Fruit fly (Drosophila melanogaster) whole organism, embryonic: ENCODE results near the gene Lim3.

Experiments
- Blimp-1 ChIP-seq: fragments of 200-800 bp; sonication (Bioruptor generic); optimal IDR thresholded peaks from 3 replicates; lab custom pipeline; 2018; ENCODE audit warnings: missing biosample characterization, missing genetic modification characterization, mild to moderate bottlenecking, moderate library complexity, missing genetic modification reagents
- CG10209 ChIP-seq: fragments of 200-800 bp; sonication (Bioruptor generic); optimal IDR thresholded peaks from 3 replicates; lab custom pipeline; 2017; ENCODE audit warnings: missing biosample characterization, mild to moderate bottlenecking, missing genetic modification characterization, missing genetic modification reagents
- CG12236 ChIP-seq: fragments of 200-800 bp; sonication (Bioruptor generic); optimal IDR thresholded peaks from 2 replicates; lab custom pipeline; 2016; ENCODE audit warnings: missing biosample characterization, missing genetic modification characterization
- CG13287 ChIP-seq: fragments of 200-800 bp; sonication (Bioruptor generic); IDR thresholded peaks from 2 replicates; pipeline ENCODE4 v1.3.6; 2022; ENCODE audit warnings: missing biosample characterization, missing genetic modification characterization; ENCODE audit not compliant: partially characterized antibody
- CG13424 ChIP-seq: fragments of 200-800 bp; sonication (Bioruptor generic); optimal IDR thresholded peaks from 2 replicates; lab custom pipeline; 2019; ENCODE audit warnings: missing biosample characterization, mild to moderate bottlenecking, missing genetic modification characterization, moderate library complexity
- CG14965 ChIP-seq: fragments of 200-800 bp; sonication (Bioruptor generic); optimal IDR thresholded peaks from 2 replicates; lab custom pipeline; 2016; ENCODE audit warnings: missing biosample characterization, missing genetic modification characterization, borderline replicate concordance
- CG1647 ChIP-seq: fragments of 200-800 bp; sonication (Bioruptor generic); optimal IDR thresholded peaks from 3 replicates; lab custom pipeline; 2016; ENCODE audit warnings: missing biosample characterization, missing genetic modification characterization
- CG16813 ChIP-seq: fragments of 200-800 bp; sonication (Bioruptor generic); IDR thresholded peaks from 3 replicates; pipeline ENCODE4 v1.3.6; 2022; ENCODE audit warnings: missing biosample characterization, missing genetic modification characterization; ENCODE audit not compliant: partially characterized antibody
- CG16863 ChIP-seq: fragments of 200-800 bp; sonication (Bioruptor generic); optimal IDR thresholded peaks from 3 replicates; lab custom pipeline; 2016; ENCODE audit warnings: missing biosample characterization, missing genetic modification characterization
- CG17829 ChIP-seq: fragments of 200-800 bp; optimal IDR thresholded peaks from 2 replicates; lab custom pipeline; 2019; ENCODE audit warnings: missing biosample characterization, mild to moderate bottlenecking, missing genetic modification characterization, moderate library complexity
- CG18599 ChIP-seq: fragments of 200-800 bp; sonication (Bioruptor generic); optimal IDR thresholded peaks from 3 replicates; lab custom pipeline; 2017; ENCODE audit warnings: missing biosample characterization, missing genetic modification characterization, mild to moderate bottlenecking, moderate library complexity, missing genetic modification reagents
- CG33213 ChIP-seq: fragments of 200-800 bp; sonication (Bioruptor generic); optimal IDR thresholded peaks from 3 replicates; lab custom pipeline; 2016; ENCODE audit warnings: missing biosample characterization, missing genetic modification characterization
- CG3995 ChIP-seq: fragments of 200-800 bp; sonication (Bioruptor generic); optimal IDR thresholded peaks from 3 replicates; lab custom pipeline; 2016; ENCODE audit warnings: missing biosample characterization, missing genetic modification characterization
- CG6683 ChIP-seq: fragments of 200-800 bp; sonication (Bioruptor generic); optimal IDR thresholded peaks from 2 replicates; lab custom pipeline; 2017; ENCODE audit warnings: missing biosample characterization, mild to moderate bottlenecking, missing genetic modification characterization, missing genetic modification reagents
- CG7745 ChIP-seq: fragments of 200-800 bp; sonication (Bioruptor generic); optimal IDR thresholded peaks from 2 replicates; lab custom pipeline; 2018; ENCODE audit warnings: missing biosample characterization, mild to moderate bottlenecking, missing genetic modification characterization, moderate library complexity
- CG7963 ChIP-seq: fragments of 200-800 bp; sonication (Bioruptor generic); IDR thresholded peaks from 3 replicates; pipeline ENCODE4 v1.3.6; 2022; ENCODE audit warnings: missing biosample characterization, missing genetic modification characterization; ENCODE audit not compliant: partially characterized antibody
- CG8388 ChIP-seq: fragments of 200-800 bp; sonication (Bioruptor generic); optimal IDR thresholded peaks from 2 replicates; lab custom pipeline; 2019; ENCODE audit warnings: missing biosample characterization, mild to moderate bottlenecking, missing genetic modification characterization, moderate library complexity
- CG9817 ChIP-seq: fragments of 200-800 bp; sonication (Bioruptor generic); optimal IDR thresholded peaks from 2 replicates; lab custom pipeline; 2018; ENCODE audit warnings: missing biosample characterization, mild to moderate bottlenecking, missing genetic modification characterization, moderate library complexity
- CHES-1-like ChIP-seq: fragments of 200-800 bp; sonication (Bioruptor generic); optimal IDR thresholded peaks from 2 replicates; lab custom pipeline; 2016; ENCODE audit warnings: missing biosample characterization, missing genetic modification characterization
- CoRest ChIP-seq: fragments of 200-800 bp; sonication (Bioruptor generic); optimal IDR thresholded peaks from 3 replicates; lab custom pipeline; 2018; ENCODE audit warnings: missing biosample characterization, mild to moderate bottlenecking, missing genetic modification characterization, moderate library complexity
- D19B ChIP-seq: fragments of 200-800 bp; sonication (Bioruptor generic); optimal IDR thresholded peaks from 2 replicates; lab custom pipeline; 2017; ENCODE audit warnings: missing biosample characterization, mild to moderate bottlenecking, missing genetic modification characterization
- Ets65A ChIP-seq: fragments of 200-800 bp; sonication (Bioruptor generic); peaks from one replicate; lab custom pipeline; 2016; ENCODE audit warnings: missing biosample characterization, missing genetic modification characterization
- Hr51 ChIP-seq, 2 experiments: fragments of 200-800 bp; sonication (Bioruptor generic); optimal IDR thresholded peaks; 2 replicates in 1 of 2; 3 replicates in 1 of 2; lab custom pipeline; 2016 to 2018; ENCODE audit warnings: missing biosample characterization in 2 of 2, missing genetic modification characterization in 2 of 2, mild to moderate bottlenecking in 1 of 2, moderate library complexity in 1 of 2
- Kr ChIP-seq: fragments of 200-800 bp; sonication (Bioruptor generic); optimal IDR thresholded peaks from 2 replicates; lab custom pipeline; 2017; ENCODE audit warnings: missing biosample characterization, mild to moderate bottlenecking, missing genetic modification characterization
- Mad ChIP-seq: fragments of 200-800 bp; sonication (Bioruptor generic); optimal IDR thresholded peaks from 2 replicates; lab custom pipeline; 2016; ENCODE audit warnings: missing biosample characterization, missing genetic modification characterization
- Med ChIP-seq: fragments of 200-800 bp; sonication (Bioruptor generic); peaks from one replicate; lab custom pipeline; 2016; ENCODE audit warnings: missing biosample characterization, missing genetic modification characterization, mild to moderate bottlenecking, inconsistent platforms, moderate library complexity
- Myb ChIP-seq: fragments of 200-800 bp; sonication (Bioruptor generic); optimal IDR thresholded peaks from 2 replicates; lab custom pipeline; 2016; ENCODE audit warnings: missing biosample characterization, missing genetic modification characterization
- Xrp1 ChIP-seq: fragments of 200-800 bp; sonication (Bioruptor generic); IDR thresholded peaks from 2 replicates; pipeline ENCODE4 v1.3.6; 2022; ENCODE audit warnings: missing biosample characterization, missing genetic modification characterization
- bab2 ChIP-seq: fragments of 200-800 bp; sonication (Bioruptor generic); optimal IDR thresholded peaks from 2 replicates; lab custom pipeline; 2016; ENCODE audit warnings: missing biosample characterization, missing genetic modification characterization
- bbx ChIP-seq: fragments of 200-800 bp; sonication (Bioruptor generic); IDR thresholded peaks from 2 replicates; pipeline ENCODE4 v1.3.6; 2022; ENCODE audit warnings: missing biosample characterization, missing genetic modification characterization; ENCODE audit not compliant: partially characterized antibody
- crc ChIP-seq: fragments of 200-800 bp; sonication (Bioruptor generic); optimal IDR thresholded peaks from 2 replicates; lab custom pipeline; 2016; ENCODE audit warnings: missing biosample characterization, missing genetic modification characterization
- crol ChIP-seq: fragments of 200-800 bp; sonication (Bioruptor generic); IDR thresholded peaks from 2 replicates; pipeline ENCODE4 v1.3.6; 2022; ENCODE audit warnings: missing biosample characterization, missing genetic modification characterization
- dmrt99B ChIP-seq: fragments of 200-800 bp; sonication (Bioruptor generic); optimal IDR thresholded peaks from 2 replicates; lab custom pipeline; 2018; ENCODE audit warnings: missing biosample characterization, mild to moderate bottlenecking, missing genetic modification characterization, moderate library complexity
- fd3F ChIP-seq: fragments of 200-800 bp; sonication (Bioruptor generic); optimal IDR thresholded peaks from 2 replicates; lab custom pipeline; 2018; ENCODE audit warnings: missing biosample characterization, mild to moderate bottlenecking, missing genetic modification characterization, moderate library complexity
- gce ChIP-seq: fragments of 200-800 bp; sonication (Bioruptor generic); IDR thresholded peaks from 3 replicates; pipeline ENCODE4 v1.3.6; 2022; ENCODE audit warnings: missing biosample characterization, missing genetic modification characterization
- gcm ChIP-seq: fragments of 200-800 bp; sonication (Bioruptor generic); optimal IDR thresholded peaks from 2 replicates; lab custom pipeline; 2019; ENCODE audit warnings: missing biosample characterization, mild to moderate bottlenecking, missing genetic modification characterization, moderate library complexity
- grn ChIP-seq: fragments of 200-800 bp; sonication (Bioruptor generic); optimal IDR thresholded peaks from 3 replicates; lab custom pipeline; 2017; ENCODE audit warnings: missing biosample characterization, missing genetic modification characterization
- kah ChIP-seq: fragments of 200-800 bp; sonication (Bioruptor generic); optimal IDR thresholded peaks from 2 replicates; lab custom pipeline; 2018; ENCODE audit warnings: missing biosample characterization, mild to moderate bottlenecking, missing genetic modification characterization
- nerfin-1 ChIP-seq: fragments of 200-800 bp; sonication (Bioruptor generic); optimal IDR thresholded peaks from 3 replicates; lab custom pipeline; 2019; ENCODE audit warnings: missing biosample characterization, mild to moderate bottlenecking, missing genetic modification characterization, moderate library complexity
- pb ChIP-seq: fragments of 200-800 bp; sonication (Bioruptor generic); optimal IDR thresholded peaks from 3 replicates; lab custom pipeline; 2016; ENCODE audit warnings: missing biosample characterization, missing genetic modification characterization
- pho ChIP-seq: fragments of 200-800 bp; sonication (Bioruptor generic); optimal IDR thresholded peaks from 2 replicates; lab custom pipeline; 2016; ENCODE audit warnings: missing biosample characterization, missing genetic modification characterization
- slbo ChIP-seq: fragments of 200-800 bp; sonication (Bioruptor generic); IDR thresholded peaks from 2 replicates; pipeline ENCODE4 v1.3.6; 2022; ENCODE audit warnings: missing biosample characterization, missing genetic modification characterization
- sna ChIP-seq: fragments of 200-800 bp; sonication (Bioruptor generic); IDR thresholded peaks from 2 replicates; pipeline ENCODE4 v1.3.6; 2022; ENCODE audit warnings: missing biosample characterization, missing genetic modification characterization; ENCODE audit not compliant: partially characterized antibody
- so ChIP-seq: fragments of 200-800 bp; sonication (Bioruptor generic); IDR thresholded peaks from 3 replicates; pipeline ENCODE4 v1.3.6; 2022; ENCODE audit warnings: missing biosample characterization, missing genetic modification characterization
- unpg ChIP-seq: fragments of 200-800 bp; sonication (Bioruptor generic); optimal IDR thresholded peaks from 3 replicates; lab custom pipeline; 2018; ENCODE audit warnings: missing biosample characterization, mild to moderate bottlenecking, missing genetic modification characterization, moderate library complexity
- usp ChIP-seq: fragments of >200 bp; optimal IDR thresholded peaks from 2 replicates; lab custom pipeline; 2017; ENCODE audit warnings: missing biosample characterization, missing genetic modification characterization
- vnd ChIP-seq: fragments of 200-800 bp; sonication (Bioruptor generic); IDR thresholded peaks from 3 replicates; pipeline ENCODE4 v1.3.6; 2022; ENCODE audit warnings: missing biosample characterization, missing genetic modification characterization; ENCODE audit not compliant: partially characterized antibody
- wdn ChIP-seq: fragments of 200-800 bp; sonication (Bioruptor generic); IDR thresholded peaks from 2 replicates; pipeline ENCODE4 v1.3.6; 2022; ENCODE audit warnings: missing biosample characterization, missing genetic modification characterization
- z ChIP-seq: fragments of 200-800 bp; sonication (Bioruptor generic); IDR thresholded peaks from 3 replicates; pipeline ENCODE4 v1.3.6; 2022; ENCODE audit warnings: missing biosample characterization, missing genetic modification characterization
- zfh2 ChIP-seq: fragments of 200-800 bp; sonication (Bioruptor generic); optimal IDR thresholded peaks from 2 replicates; lab custom pipeline; 2016; ENCODE audit warnings: missing biosample characterization, missing genetic modification characterization

Lim3 gene

DNA sequence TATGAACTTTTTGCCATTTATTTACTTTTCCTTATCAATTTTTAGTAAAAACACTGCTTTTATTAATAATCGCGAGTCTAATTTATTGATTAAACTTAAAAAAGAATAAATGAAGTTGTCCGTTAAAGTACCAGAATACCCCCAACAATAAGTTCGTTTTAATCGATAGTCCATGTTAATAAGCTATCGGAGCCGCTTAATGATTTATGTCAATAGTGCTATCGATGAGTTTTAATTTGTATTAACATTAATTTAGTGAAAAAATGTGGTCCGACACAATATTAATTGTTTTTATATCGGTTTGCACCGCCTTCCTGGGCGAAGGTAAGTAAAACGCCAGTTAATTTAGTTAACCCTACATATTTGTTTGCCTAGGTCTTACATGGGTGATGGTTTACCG lies 59.3 kb downstream of the Lim3 start, which contains the start of gene CG10470 (continued):
- TF ChIP-seq z (GFP tag; lab: Robert Waterston, UW), result no peak
- peak in 1 of 2 experiments; percentile 57 for TF ChIP-seq Hr51 (GFP tag; optimal IDR thresholded peaks at IDR 0.05; lab: Kevin White, UChicago)
- no peak for TF ChIP-seq CHES-1-like
- TF ChIP-seq Blimp-1, result peak; percentile 12
- TF ChIP-seq kah (GFP tag; lab: Kevin White, UChicago), result no peak
- TF ChIP-seq CoRest (tag; lab: Kevin White, UChicago), result peak; percentile 34
- peak; percentile 60 for TF ChIP-seq Med
- peak; percentile 75 for TF ChIP-seq vnd (GFP tag; lab: Robert Waterston, UW)
- TF ChIP-seq CG18599, result no peak
- no peak for TF ChIP-seq CG16863 (GFP tag; lab: Kevin White, UChicago)
- TF ChIP-seq D19B (GFP tag; lab: Kevin White, UChicago), result no peak
- peak; percentile 88 for TF ChIP-seq bbx
- TF ChIP-seq zfh2, result no peak
- no peak for TF ChIP-seq CG3995 (GFP tag; lab: Kevin White, UChicago)
- TF ChIP-seq CG33213, result no peak
- no peak for TF ChIP-seq Kr
- TF ChIP-seq nerfin-1, result no peak
- TF ChIP-seq CG14965 (GFP tag; lab: Kevin White, UChicago), result no peak
- TF ChIP-seq so (GFP tag; lab: Robert Waterston, UW), result no peak
- TF ChIP-seq pho (GFP tag; lab: Kevin White, UChicago), result no peak
- peak; percentile 28 for TF ChIP-seq CG8388
- no peak for TF ChIP-seq slbo (GFP tag; lab: Robert Waterston, UW)
- 0 out of 2 replicates have a peak, but pooled peaks have one; percentile 45 for TF ChIP-seq Xrp1 (GFP tag; lab: Robert Waterston, UW)
- no peak for TF ChIP-seq pb (GFP tag; lab: Kevin White, UChicago)
- peak; percentile 76 for TF ChIP-seq CG16813 (GFP tag; lab: Robert Waterston, UW)
- no peak for TF ChIP-seq grn (GFP tag; lab: Kevin White, UChicago)
- TF ChIP-seq CG9817, result no peak
- no peak for TF ChIP-seq crc (GFP tag; lab: Kevin White, UChicago)
- TF ChIP-seq CG7745 (tag; lab: Kevin White, UChicago), result no peak
- no peak for TF ChIP-seq CG12236 (GFP tag; lab: Kevin White, UChicago)
- peak; percentile 75 for TF ChIP-seq CG7963 (GFP tag; lab: Robert Waterston, UW)
- TF ChIP-seq unpg (GFP tag; lab: Kevin White, UChicago), result peak; percentile 28
- no peak for TF ChIP-seq gce
- TF ChIP-seq fd3F (GFP tag; lab: Kevin White, UChicago), result no peak
- no peak for TF ChIP-seq CG1647 (GFP tag; lab: Kevin White, UChicago)
- no peak for TF ChIP-seq Ets65A
- peak; percentile 23 for TF ChIP-seq dmrt99B (tag; lab: Kevin White, UChicago)
- no peak for TF ChIP-seq CG6683 (GFP tag; lab: Kevin White, UChicago)
- TF ChIP-seq gcm, result peak; percentile 9
- TF ChIP-seq bab2 (GFP tag; lab: Kevin White, UChicago), result no peak
- no peak for TF ChIP-seq Mad (GFP tag; lab: Kevin White, UChicago)
- peak; percentile 54 for TF ChIP-seq CG17829
- TF ChIP-seq CG13287 (GFP tag; lab: Robert Waterston, UW), result peak; percentile 84
- no peak for TF ChIP-seq CG10209 (GFP tag; lab: Kevin White, UChicago)
- peak; percentile 19 for TF ChIP-seq CG13424 (tag; lab: Kevin White, UChicago)
- TF ChIP-seq crol (GFP tag; lab: Robert Waterston, UW), result no peak
- TF ChIP-seq sna (GFP tag; lab: Robert Waterston, UW), result peak; percentile 70
- TF ChIP-seq Myb, result no peak
- TF ChIP-seq usp (GFP tag; lab: Kevin White, UChicago), result no peak
- no peak for TF ChIP-seq wdn (GFP tag; lab: Robert Waterston, UW)
